Fruit fly (Drosophila melanogaster): ENCODE results near the gene bowl.
A peak's percentile ranks its signal among the peaks of the same experiment; 100 is the strongest.

The bowl gene

DNA sequence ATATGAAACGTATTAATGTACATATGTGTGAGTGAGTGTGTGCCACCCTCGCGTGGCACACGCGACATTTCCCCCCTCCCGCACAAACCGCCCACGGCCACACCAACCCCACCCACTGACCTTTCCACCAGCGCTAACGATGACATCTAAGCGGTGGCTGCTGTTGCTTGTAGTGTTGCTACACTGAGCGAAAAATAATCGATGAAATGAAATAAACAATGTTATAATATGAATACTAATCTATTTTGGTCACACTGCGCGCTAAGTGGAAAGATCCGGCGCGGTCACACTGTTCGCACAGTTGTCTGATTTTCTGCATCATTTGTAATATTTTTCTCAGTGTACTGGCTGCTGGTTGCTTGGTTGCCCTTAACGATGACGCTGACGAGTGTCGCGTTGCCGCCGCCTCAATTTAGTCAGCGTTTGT is 60.8 kb downstream of the bowl start (continued):
- peak; percentile 86 for TF ChIP-seq CG17912 (GFP tag; optimal IDR thresholded peaks at IDR 0.05)
- peak; percentile 94 for TF ChIP-seq H15 (GFP tag; IDR thresholded peaks at IDR 0.05)
- peak; percentile 96 for TF ChIP-seq dpn (GFP tag; optimal IDR thresholded peaks at IDR 0.05)
- peak; percentile 94 for TF ChIP-seq nau (GFP tag; optimal IDR thresholded peaks at IDR 0.05)
- no peak for TF ChIP-seq chinmo (GFP tag; IDR thresholded peaks at IDR 0.05; ENCODE audit: partially characterized antibody)
- TF ChIP-seq CG6854 (GFP tag; optimal IDR thresholded peaks at IDR 0.05), result peak; percentile 75
- peak; percentile 51 for TF ChIP-seq exex (tag; optimal IDR thresholded peaks at IDR 0.05)
- TF ChIP-seq ap (GFP tag; IDR thresholded peaks at IDR 0.05), result peak; percentile 92
- peak; percentile 96 for TF ChIP-seq en (GFP tag; optimal IDR thresholded peaks at IDR 0.05)
- peak; percentile 96 for TF ChIP-seq CG10462 (GFP tag; optimal IDR thresholded peaks at IDR 0.05)
- peak; percentile 96 for TF ChIP-seq Gug (GFP tag; IDR thresholded peaks at IDR 0.05)
- TF ChIP-seq CG3995 (GFP tag; optimal IDR thresholded peaks at IDR 0.05), result peak; percentile 32
- peak; percentile 77 for TF ChIP-seq NFAT (GFP tag; IDR thresholded peaks at IDR 0.05)
- peak; percentile 94 for TF ChIP-seq NC2α (GFP tag; optimal IDR thresholded peaks at IDR 0.05)
- peak; percentile 70; the same call in 1 of the 3 replicates for TF ChIP-seq C15 (GFP tag; IDR thresholded peaks at IDR 0.05)
- TF ChIP-seq CG2129 (GFP tag; IDR thresholded peaks at IDR 0.05; ENCODE audit: partially characterized antibody), result no peak
- 0 out of 2 replicates have a peak, but pooled peaks have one; percentile 28 for TF ChIP-seq ham (GFP tag; IDR thresholded peaks at IDR 0.05)
- TF ChIP-seq Fer2 (tag; optimal IDR thresholded peaks at IDR 0.05), result peak; percentile 68
- peak; percentile 97 for TF ChIP-seq CG1529 (GFP tag; optimal IDR thresholded peaks at IDR 0.05)
- TF ChIP-seq sima (GFP tag; optimal IDR thresholded peaks at IDR 0.05), result peak; percentile 88
- TF ChIP-seq chif (GFP tag; optimal IDR thresholded peaks at IDR 0.05), result peak; percentile 98 to 99
- TF ChIP-seq Usf (GFP tag; optimal IDR thresholded peaks at IDR 0.05), result peak; percentile 94
- no peak for TF ChIP-seq CG14860 (GFP tag; IDR thresholded peaks at IDR 0.05; ENCODE audit: partially characterized antibody)
- TF ChIP-seq dysf (GFP tag; IDR thresholded peaks at IDR 0.05), result peak; percentile 96
- TF ChIP-seq Dbx (GFP tag; IDR thresholded peaks at IDR 0.05), result peak; percentile 80
- TF ChIP-seq CG4707 (GFP tag; optimal IDR thresholded peaks at IDR 0.05), result peak; percentile 95
- TF ChIP-seq usp (GFP tag; optimal IDR thresholded peaks at IDR 0.05), result no peak
- TF ChIP-seq Blimp-1 (GFP tag; optimal IDR thresholded peaks at IDR 0.05), result peak; percentile 96
- TF ChIP-seq Dip2 (GFP tag; IDR thresholded peaks at IDR 0.05), result peak; percentile 27; the same call in 1 of the 2 replicates
- peak; percentile 93 for TF ChIP-seq Ada2b (GFP tag; IDR thresholded peaks at IDR 0.05)
- TF ChIP-seq nmo (GFP tag; optimal IDR thresholded peaks at IDR 0.05), result peak; percentile 98
- TF ChIP-seq CG9727 (GFP tag; optimal IDR thresholded peaks at IDR 0.05), result peak; percentile 98
- peak; percentile 77 for TF ChIP-seq CG3163 (GFP tag; optimal IDR thresholded peaks at IDR 0.05)
- peak; percentile 94 for TF ChIP-seq CG12942 (GFP tag; optimal IDR thresholded peaks at IDR 0.05)
- no peak for TF ChIP-seq pan (optimal IDR thresholded peaks at IDR 0.05)
- peak in 1 of 2 experiments; percentile 97 for TF ChIP-seq pan (GFP tag; optimal IDR thresholded peaks at IDR 0.05 in 1 of 2, IDR thresholded peaks at IDR 0.05 in 1 of 2)
- TF ChIP-seq CG3838 (GFP tag; optimal IDR thresholded peaks at IDR 0.05), result peak; percentile 90
- TF ChIP-seq oc (tag; optimal IDR thresholded peaks at IDR 0.05), result peak; percentile 96
- TF ChIP-seq disco-r (GFP tag; optimal IDR thresholded peaks at IDR 0.05), result peak; percentile 91
- peak; percentile 59 for TF ChIP-seq sd (tag; optimal IDR thresholded peaks at IDR 0.05)
- peak; percentile 97 for TF ChIP-seq Awh (GFP tag; IDR thresholded peaks at IDR 0.05)
- no peak for TF ChIP-seq CG8478 (optimal IDR thresholded peaks at IDR 0.05)
- TF ChIP-seq pum (GFP tag; optimal IDR thresholded peaks at IDR 0.05), result peak; percentile 98
- TF ChIP-seq MTF-1 (GFP tag; optimal IDR thresholded peaks at IDR 0.05; ENCODE audit: borderline replicate concordance), result peak; percentile 94
- TF ChIP-seq pho (GFP tag; optimal IDR thresholded peaks at IDR 0.05), result peak; percentile 84
- TF ChIP-seq CG11560 (tag; IDR thresholded peaks at IDR 0.05), result peak; percentile 83
- TF ChIP-seq lola (GFP tag; optimal IDR thresholded peaks at IDR 0.05), result peak in 1 of 3 experiments; percentile 98
- peak; percentile 77 for TF ChIP-seq CG11085 (GFP tag; IDR thresholded peaks at IDR 0.05)
- TF ChIP-seq so (GFP tag; IDR thresholded peaks at IDR 0.05), result peak; percentile 94
- peak; percentile 83 for TF ChIP-seq CG13296 (GFP tag; optimal IDR thresholded peaks at IDR 0.05)
- peak; percentile 95 for TF ChIP-seq CG13775 (GFP tag; optimal IDR thresholded peaks at IDR 0.05)

Measured in whole organism, embryonic.